In the genomic region with DNA sequence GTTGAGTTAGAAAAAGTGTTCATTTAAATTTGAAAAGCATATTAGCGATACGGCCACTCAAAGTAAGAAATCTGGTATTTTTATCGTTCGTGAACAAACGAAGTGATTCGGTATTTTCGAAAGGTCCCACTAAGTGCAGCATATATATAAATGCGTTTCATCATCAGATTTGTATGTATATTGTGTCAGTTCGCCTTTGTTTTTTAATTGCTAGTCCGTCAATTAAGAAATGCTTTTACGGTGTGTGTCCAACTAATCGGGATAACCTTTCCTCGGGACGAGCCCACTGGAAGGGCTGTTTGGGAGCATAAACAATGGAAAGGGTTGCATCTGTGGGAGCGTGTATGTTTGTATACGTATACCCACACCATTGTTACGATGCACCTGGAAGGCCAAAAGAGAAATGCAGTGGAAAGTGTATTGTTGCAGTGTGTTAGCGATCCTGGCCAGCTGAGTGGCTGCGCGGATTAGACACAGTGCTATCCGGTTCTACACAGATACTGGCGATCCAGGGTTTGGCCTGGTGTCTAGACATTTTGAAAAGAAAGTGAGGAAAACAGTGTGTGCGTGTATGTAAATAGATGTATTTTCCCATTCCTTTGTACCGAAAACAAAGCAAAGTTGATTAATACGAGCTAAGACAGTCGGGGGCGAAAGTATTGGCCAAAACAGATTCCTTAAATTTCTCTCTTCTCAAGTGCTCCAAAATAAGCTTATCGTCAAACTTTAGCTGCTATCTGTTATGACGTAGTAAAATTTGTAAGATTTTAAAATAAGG, we compare ENCODE assay signal across 1 fruit fly cellular context.
TF ChIP-seq lines count a peak whose summit lies in the region.

A gene (plus strand): TSS at position 128 of the 778 bp plus-strand sequence.

TF ChIP-seq in whole organism, embryonic, 481 proteins besides CTCF, POLR2A, EP300 and RAD21 (continued from another document):
- TF ChIP-seq oc (tag; optimal IDR thresholded peaks at IDR 0.05; lab: Kevin White, UChicago): no peak
- no peak for TF ChIP-seq gsb (GFP tag; IDR thresholded peaks at IDR 0.05; lab: Robert Waterston, UW)
- no peak for TF ChIP-seq Dfd (GFP tag; optimal IDR thresholded peaks at IDR 0.05; lab: Kevin White, UChicago)
- TF ChIP-seq ftz-f1 (GFP tag; optimal IDR thresholded peaks at IDR 0.05; lab: Kevin White, UChicago): no peak
- TF ChIP-seq odd (GFP tag; optimal IDR thresholded peaks at IDR 0.05; lab: Kevin White, UChicago): no peak
- TF ChIP-seq CG17612 (GFP tag; IDR thresholded peaks at IDR 0.05; lab: Robert Waterston, UW): no peak
- no peak for TF ChIP-seq dan (GFP tag; IDR thresholded peaks at IDR 0.05; lab: Robert Waterston, UW)
- TF ChIP-seq fu2 (GFP tag; optimal IDR thresholded peaks at IDR 0.05; lab: Kevin White, UChicago): no peak
- no peak for TF ChIP-seq toy (GFP tag; IDR thresholded peaks at IDR 0.05; lab: Robert Waterston, UW)
- no peak for TF ChIP-seq psq (GFP tag; optimal IDR thresholded peaks at IDR 0.05; lab: Kevin White, UChicago)
- no peak for TF ChIP-seq CG1647 (GFP tag; optimal IDR thresholded peaks at IDR 0.05; lab: Kevin White, UChicago)
- no peak for TF ChIP-seq ranshi (GFP tag; IDR thresholded peaks at IDR 0.05; lab: Robert Waterston, UW)
- TF ChIP-seq crol (GFP tag; IDR thresholded peaks at IDR 0.05; lab: Robert Waterston, UW): no peak
- peak; percentile 79 for TF ChIP-seq CG10431 (GFP tag; optimal IDR thresholded peaks at IDR 0.05; lab: Kevin White, UChicago)
- no peak; the same call in 2 of the 3 replicates for TF ChIP-seq row (GFP tag; IDR thresholded peaks at IDR 0.05; lab: Robert Waterston, UW)
- no peak for TF ChIP-seq CG6654 (GFP tag; optimal IDR thresholded peaks at IDR 0.05; lab: Kevin White, UChicago)
- TF ChIP-seq CG4707 (GFP tag; optimal IDR thresholded peaks at IDR 0.05; lab: Kevin White, UChicago): no peak
- peak; percentile 48 for TF ChIP-seq CG10267 (tag; optimal IDR thresholded peaks at IDR 0.05; lab: Kevin White, UChicago)
- TF ChIP-seq CG2889 (GFP tag; IDR thresholded peaks at IDR 0.05; lab: Robert Waterston, UW): no peak
- no peak for TF ChIP-seq pita (GFP tag; optimal IDR thresholded peaks at IDR 0.05; lab: Kevin White, UChicago)
- no peak for TF ChIP-seq CG1529 (GFP tag; optimal IDR thresholded peaks at IDR 0.05; lab: Kevin White, UChicago)
- TF ChIP-seq Hsf (GFP tag; optimal IDR thresholded peaks at IDR 0.05; lab: Kevin White, UChicago): no peak
- 0 out of 2 replicates have a peak, but pooled peaks have one; percentile 27 for TF ChIP-seq Bgb (GFP tag; IDR thresholded peaks at IDR 0.05; lab: Robert Waterston, UW; ENCODE audit: partially characterized antibody)
- TF ChIP-seq D (optimal IDR thresholded peaks at IDR 0.05; lab: Kevin White, UChicago): peak; percentile 68
- TF ChIP-seq D (GFP tag; optimal IDR thresholded peaks at IDR 0.05; lab: Kevin White, UChicago): peak; percentile 8
- no peak for TF ChIP-seq vnd (GFP tag; IDR thresholded peaks at IDR 0.05; lab: Robert Waterston, UW; ENCODE audit: partially characterized antibody)
- TF ChIP-seq phol (tag; optimal IDR thresholded peaks at IDR 0.05; lab: Kevin White, UChicago): peak; percentile 15
- no peak for TF ChIP-seq klu (GFP tag; IDR thresholded peaks at IDR 0.05; lab: Robert Waterston, UW)
- TF ChIP-seq wek (GFP tag; optimal IDR thresholded peaks at IDR 0.05; lab: Kevin White, UChicago): peak; percentile 22
- no peak for TF ChIP-seq CG12104 (GFP tag; optimal IDR thresholded peaks at IDR 0.05; lab: Kevin White, UChicago)
- no peak for TF ChIP-seq repo (GFP tag; optimal IDR thresholded peaks at IDR 0.05; lab: Kevin White, UChicago)
- no peak for TF ChIP-seq sens-2 (GFP tag; IDR thresholded peaks at IDR 0.05; lab: Robert Waterston, UW)
- no peak for TF ChIP-seq CG6689 (GFP tag; IDR thresholded peaks at IDR 0.05; lab: Robert Waterston, UW)
- no peak for TF ChIP-seq az2 (GFP tag; optimal IDR thresholded peaks at IDR 0.05; lab: Kevin White, UChicago)
- TF ChIP-seq Nf-YA (GFP tag; IDR thresholded peaks at IDR 0.05; lab: Robert Waterston, UW): no peak
- no peak for TF ChIP-seq unpg (GFP tag; optimal IDR thresholded peaks at IDR 0.05; lab: Kevin White, UChicago)
- no peak for TF ChIP-seq Antp (GFP tag; optimal IDR thresholded peaks at IDR 0.05; lab: Kevin White, UChicago)
- no peak for TF ChIP-seq prd (optimal IDR thresholded peaks at IDR 0.05; lab: Kevin White, UChicago)
- TF ChIP-seq prd (GFP tag; IDR thresholded peaks at IDR 0.05; lab: Robert Waterston, UW): no peak
- TF ChIP-seq Ets97D (GFP tag; optimal IDR thresholded peaks at IDR 0.05; lab: Kevin White, UChicago): no peak
